Worm (Caenorhabditis elegans): ENCODE measurements around the gene tag-314.

DNA sequence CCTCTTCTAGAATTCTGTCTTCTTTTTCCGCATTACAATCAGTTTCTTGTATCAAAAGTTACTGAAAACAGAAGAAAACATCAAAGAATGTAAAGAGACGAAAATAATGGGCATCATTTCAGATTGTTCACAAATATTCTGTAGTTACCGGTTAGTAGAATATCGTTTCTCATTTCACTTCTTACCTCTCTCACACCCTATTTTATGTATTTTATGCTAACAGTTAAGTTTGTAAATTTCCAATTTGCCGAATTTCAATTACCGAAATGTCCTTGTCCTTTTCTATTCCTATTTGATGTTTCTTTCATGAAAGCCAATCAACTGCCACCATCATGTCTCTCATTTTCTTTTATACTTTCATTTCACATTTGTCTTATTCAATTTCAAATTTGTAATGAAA lies 5.0 kb downstream of the tag-314 start:
- TF ChIP-seq blmp-1 (tag; optimal IDR thresholded peaks at IDR 0.05; ENCODE audit: insufficient read depth) = peak; percentile 25
- no peak for TF ChIP-seq nhr-6 (tag; optimal IDR thresholded peaks at IDR 0.05)
- no peak for TF ChIP-seq unc-39 (tag; optimal IDR thresholded peaks at IDR 0.05)
- no peak for TF ChIP-seq ama-1 (optimal IDR thresholded peaks at IDR 0.05)
- TF ChIP-seq snpc-4 (tag; optimal IDR thresholded peaks at IDR 0.05) = no peak
